Worm (Caenorhabditis elegans): ENCODE data around the gene Y54G2A.7.
"Not testable (repeated sequence)": the region's sequence is repeated elsewhere in the genome, so short reads cannot be mapped to it uniquely, and the experiment has no call there.

Gene Y54G2A.7

DNA sequence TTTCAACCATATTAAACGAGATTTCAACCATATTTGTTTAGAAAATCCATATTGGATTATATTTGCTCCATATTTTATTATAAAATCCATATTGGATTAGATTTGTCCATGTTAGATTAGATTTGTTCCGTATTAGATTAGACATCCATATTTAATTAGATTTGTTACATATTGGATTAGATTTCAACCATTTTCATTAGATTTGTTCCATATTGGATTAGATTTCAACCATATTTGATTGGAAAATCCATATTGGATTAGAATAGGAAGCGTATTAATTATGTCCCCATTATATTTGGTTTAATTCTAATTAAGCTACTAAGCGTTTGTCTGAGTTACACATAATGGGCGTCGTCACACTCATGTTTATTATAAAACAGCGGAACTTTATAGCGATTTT, 36.9 kb upstream of the Y54G2A.7 start, which contains the start of gene Y54G2A.44:
TSS of gene Y54G2A.44 (plus strand) at position 301 of the 400 bp plus-strand sequence.
- TF ChIP-seq mec-3 (tag; optimal IDR thresholded peaks at IDR 0.05; ENCODE audit: borderline replicate concordance); F13H6.1 (tag; optimal IDR thresholded peaks at IDR 0.05); lin-11 (tag; optimal IDR thresholded peaks at IDR 0.05): not testable (repeated sequence)

DNA sequence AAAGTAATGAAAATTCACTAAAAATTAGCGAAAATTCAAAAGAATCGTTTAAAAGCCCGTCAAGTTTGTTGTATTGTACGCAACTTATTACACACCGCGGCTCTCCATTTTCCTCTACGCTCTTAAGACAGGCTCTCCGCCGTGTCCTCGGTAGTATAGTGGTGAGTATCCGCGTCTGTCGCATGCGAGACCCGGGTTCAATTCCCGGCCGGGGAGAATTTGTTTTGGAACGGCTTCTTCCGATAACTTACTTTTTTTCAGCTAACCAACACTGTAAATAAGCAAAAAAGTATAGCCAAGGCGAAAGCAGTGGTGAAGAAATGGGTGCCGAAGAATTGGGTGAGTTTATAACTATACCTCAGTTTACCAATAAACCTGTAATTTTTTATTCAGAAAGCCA, 36.2 kb upstream of the Y54G2A.7 start:
- TF ChIP-seq pqm-1 (tag; optimal IDR thresholded peaks at IDR 0.05), result no peak
- TF ChIP-seq sox-2 (GFP tag; IDR thresholded peaks at IDR 0.05), result no peak
- TF ChIP-seq K02D7.2 (tag; optimal IDR thresholded peaks at IDR 0.05), result no peak
- TF ChIP-seq ztf-16 (tag; optimal IDR thresholded peaks at IDR 0.05), result no peak
- TF ChIP-seq lin-11 (tag; optimal IDR thresholded peaks at IDR 0.05), result no peak
- TF ChIP-seq pha-4 (tag; optimal IDR thresholded peaks at IDR 0.05), result no peak
- no peak for TF ChIP-seq ceh-48 (tag; optimal IDR thresholded peaks at IDR 0.05)
- no peak for TF ChIP-seq ahr-1 (tag; optimal IDR thresholded peaks at IDR 0.05)
- TF ChIP-seq ceh-6 (GFP tag; optimal IDR thresholded peaks at IDR 0.05), result peak; percentile 38
- no peak for TF ChIP-seq elt-2 (tag; optimal IDR thresholded peaks at IDR 0.05)
- TF ChIP-seq F13H6.1 (tag; optimal IDR thresholded peaks at IDR 0.05), result no peak
- TF ChIP-seq nhr-232 (tag; optimal IDR thresholded peaks at IDR 0.05), result peak; percentile 29
- no peak for TF ChIP-seq ceh-34 (tag; optimal IDR thresholded peaks at IDR 0.05)
- no peak for TF ChIP-seq sdc-2 (tag; optimal IDR thresholded peaks at IDR 0.05)
- TF ChIP-seq pax-1 (tag; optimal IDR thresholded peaks at IDR 0.05), result no peak
- TF ChIP-seq nhr-11 (tag; optimal IDR thresholded peaks at IDR 0.05), result no peak
- TF ChIP-seq unc-3 (GFP tag; conservative IDR thresholded peaks at IDR 0.05), result no peak
- no peak for TF ChIP-seq unc-3 (tag; optimal IDR thresholded peaks at IDR 0.05)
- no peak for TF ChIP-seq nfya-1 (tag; optimal IDR thresholded peaks at IDR 0.05)
- TF ChIP-seq pag-3 (tag; optimal IDR thresholded peaks at IDR 0.05; ENCODE audit: borderline replicate concordance), result no peak
- no peak for TF ChIP-seq rnt-1 (tag; optimal IDR thresholded peaks at IDR 0.05)
- TF ChIP-seq hlh-15 (tag; optimal IDR thresholded peaks at IDR 0.05), result no peak
- TF ChIP-seq Y22D7AL.16 (tag; optimal IDR thresholded peaks at IDR 0.05), result no peak
- no peak for TF ChIP-seq ets-4 (tag; optimal IDR thresholded peaks at IDR 0.05)
- no peak for TF ChIP-seq fax-1 (tag; optimal IDR thresholded peaks at IDR 0.05)
- TF ChIP-seq C38D4.7 (GFP tag; optimal IDR thresholded peaks at IDR 0.05), result peak; percentile 32
- no peak for TF ChIP-seq dmd-4 (tag; optimal IDR thresholded peaks at IDR 0.05; ENCODE audit: borderline replicate concordance)
- TF ChIP-seq hlh-6 (tag; optimal IDR thresholded peaks at IDR 0.05), result no peak
- no peak for TF ChIP-seq hlh-30 (tag; optimal IDR thresholded peaks at IDR 0.05; ENCODE audit: insufficient read depth)
- no peak for TF ChIP-seq unc-86 (tag; optimal IDR thresholded peaks at IDR 0.05)
- peak; percentile 4 for TF ChIP-seq che-1 (tag; optimal IDR thresholded peaks at IDR 0.05)
- peak; percentile 14 for TF ChIP-seq gmeb-2 (tag; optimal IDR thresholded peaks at IDR 0.05)
- no peak for TF ChIP-seq hlh-8 (tag; optimal IDR thresholded peaks at IDR 0.05)
- no peak for TF ChIP-seq npax-4 (tag; optimal IDR thresholded peaks at IDR 0.05)
- TF ChIP-seq tbx-2 (tag; optimal IDR thresholded peaks at IDR 0.05), result peak; percentile 7
- TF ChIP-seq ceh-2 (tag; optimal IDR thresholded peaks at IDR 0.05), result no peak
- no peak for TF ChIP-seq ceh-14 (tag; optimal IDR thresholded peaks at IDR 0.05)
- TF ChIP-seq ceh-45 (GFP tag; IDR thresholded peaks at IDR 0.05), result no peak
- TF ChIP-seq pros-1 (tag; optimal IDR thresholded peaks at IDR 0.05), result no peak
- TF ChIP-seq mec-3 (tag; optimal IDR thresholded peaks at IDR 0.05; ENCODE audit: borderline replicate concordance), result no peak
- TF ChIP-seq zip-5 (tag; optimal IDR thresholded peaks at IDR 0.05), result no peak
- no peak for TF ChIP-seq ceh-18 (tag; optimal IDR thresholded peaks at IDR 0.05)
- no peak for TF ChIP-seq ceh-30 (tag; optimal IDR thresholded peaks at IDR 0.05)
- peak; percentile 46 for TF ChIP-seq C08G9.2 (tag; optimal IDR thresholded peaks at IDR 0.05)
- TF ChIP-seq odd-2 (tag; optimal IDR thresholded peaks at IDR 0.05), result no peak
- no peak for TF ChIP-seq madf-2 (tag; optimal IDR thresholded peaks at IDR 0.05)

Data from whole organism, late embryonic.